Worm (Caenorhabditis elegans) whole organism, early embryonic: ENCODE measurements around the gene K02E7.1.

ENCODE experiments used
- B0310.2 ChIP-seq: sonication (generic microtip); optimal IDR thresholded peaks from 2 replicates; lab custom pipeline; 2016; ENCODE audit warnings: mild to moderate bottlenecking, missing genetic modification characterization, missing compliant biosample characterization
- F13C5.2 ChIP-seq: sonication (generic microtip); optimal IDR thresholded peaks from 2 replicates; lab custom pipeline; 2017; ENCODE audit warnings: mild to moderate bottlenecking, missing genetic modification characterization, inconsistent platforms, missing compliant biosample characterization
- aly-1 ChIP-seq: sonication (generic microtip); optimal IDR thresholded peaks from 2 replicates; lab custom pipeline; 2016; ENCODE audit warnings: missing genetic modification characterization, missing compliant biosample characterization
- ama-1 ChIP-seq: fragments of 150-350 bp; optimal IDR thresholded peaks from 2 replicates; lab custom pipeline; 2014
- ceh-13 ChIP-seq: fragments of 200-800 bp; sonication (Bioruptor generic); optimal IDR thresholded peaks from 2 replicates; lab custom pipeline; 2018; ENCODE audit warnings: mild to moderate bottlenecking, missing genetic modification characterization, missing compliant biosample characterization
- ceh-36 ChIP-seq: sonication (generic microtip); optimal IDR thresholded peaks from 2 replicates; lab custom pipeline; 2016; ENCODE audit warnings: missing genetic modification characterization, inconsistent platforms, missing compliant biosample characterization
- ets-7 ChIP-seq: sonication (generic microtip); optimal IDR thresholded peaks from 2 replicates; lab custom pipeline; 2016; ENCODE audit warnings: missing genotype, missing genetic modification characterization, missing compliant biosample characterization
- flt-1 ChIP-seq: fragments of 200-800 bp; sonication (Bioruptor generic); IDR thresholded peaks from 2 replicates; pipeline ENCODE4 v1.3.6; 2022; ENCODE audit warnings: missing genetic modification characterization, missing compliant biosample characterization
- hmbx-1 ChIP-seq: sonication (generic microtip); optimal IDR thresholded peaks from 2 replicates; lab custom pipeline; 2016; ENCODE audit warnings: mild to moderate bottlenecking, missing genetic modification characterization, missing compliant biosample characterization
- hmg-4 ChIP-seq: fragments of 200-800 bp; sonication (Bioruptor generic); optimal IDR thresholded peaks from 2 replicates; lab custom pipeline; 2018; ENCODE audit warnings: mild to moderate bottlenecking, missing genetic modification characterization, missing compliant biosample characterization
- hnd-1 ChIP-seq: sonication (generic microtip); optimal IDR thresholded peaks from 2 replicates; lab custom pipeline; 2016; ENCODE audit warnings: missing genetic modification characterization, missing compliant biosample characterization
- pes-1 ChIP-seq: fragments of 200-800 bp; sonication (Bioruptor generic); IDR thresholded peaks from 2 replicates; pipeline ENCODE4 v1.3.6; 2022; ENCODE audit warnings: missing genetic modification reagents, missing genetic modification characterization, missing compliant biosample characterization
- scrt-1 ChIP-seq: fragments of 200-800 bp; sonication (Bioruptor generic); IDR thresholded peaks from 2 replicates; pipeline ENCODE4 v1.3.6; 2022; ENCODE audit warnings: missing genetic modification characterization, missing compliant biosample characterization
- sea-1 ChIP-seq: fragments of 200-800 bp; sonication (Bioruptor generic); conservative IDR thresholded peaks from 2 replicates; pipeline ENCODE4 v1.3.6; 2022; ENCODE audit warnings: missing genetic modification characterization, missing compliant biosample characterization
- tbx-11 ChIP-seq: fragments of 200-800 bp; sonication (Bioruptor generic); IDR thresholded peaks from 2 replicates; pipeline ENCODE4 v1.3.6; 2022; ENCODE audit warnings: missing genetic modification characterization, missing compliant biosample characterization
- tbx-37 ChIP-seq: fragments of 200-800 bp; sonication (Bioruptor generic); conservative IDR thresholded peaks from 2 replicates; pipeline ENCODE4 v1.3.6; 2022; ENCODE audit warnings: missing genetic modification reagents, missing genetic modification characterization, missing compliant biosample characterization
- tra-4 ChIP-seq: sonication (generic microtip); optimal IDR thresholded peaks from 2 replicates; lab custom pipeline; 2017; ENCODE audit warnings: missing genetic modification characterization, missing compliant biosample characterization

K02E7.1 gene

ce11 chrII:1084899-1085298 is 1.9 kb downstream of the K02E7.1 start:
- TF ChIP-seq ets-7 (no peak), ceh-36 (tag; lab: Kevin White, UChicago) (no peak), hmbx-1 (no peak), ceh-13 (GFP tag; lab: Kevin White, UChicago) (no peak), hmg-4 (no peak), tbx-11 (GFP tag; lab: Robert Waterston, UW) (no peak), flt-1 (no peak), hnd-1 (tag; lab: Kevin White, UChicago) (no peak), aly-1 (tag; lab: Kevin White, UChicago) (no peak), sea-1 (GFP tag; lab: Robert Waterston, UW) (no peak), scrt-1 (GFP tag; lab: Robert Waterston, UW) (no peak)

- no peak for TF ChIP-seq aly-1 (tag; lab: Kevin White, UChicago)
- TF ChIP-seq B0310.2 (tag; lab: Kevin White, UChicago), result no peak
- TF ChIP-seq flt-1, result no peak
- TF ChIP-seq pes-1, result no peak
- TF ChIP-seq F13C5.2, result no peak
- no peak for TF ChIP-seq ama-1 (lab: Kevin White, UChicago)
- no peak for TF ChIP-seq tbx-37 (GFP tag; lab: Robert Waterston, UW)
- no peak for TF ChIP-seq hnd-1 (tag; lab: Kevin White, UChicago)
- no peak for TF ChIP-seq sea-1 (GFP tag; lab: Robert Waterston, UW)
- TF ChIP-seq hmg-4, result no peak
- TF ChIP-seq ets-7, result no peak
- TF ChIP-seq ceh-36 (tag; lab: Kevin White, UChicago), result no peak
Observed at ce11 chrII:1085546-1085945, 2.6 kb downstream of the K02E7.1 start.

- TF ChIP-seq hnd-1 (tag; lab: Kevin White, UChicago), result no peak
- no peak for TF ChIP-seq B0310.2 (tag; lab: Kevin White, UChicago)
- TF ChIP-seq sea-1 (GFP tag; lab: Robert Waterston, UW), result no peak
- no peak for TF ChIP-seq flt-1
- no peak for TF ChIP-seq tra-4 (tag; lab: Kevin White, UChicago)
- no peak for TF ChIP-seq scrt-1 (GFP tag; lab: Robert Waterston, UW)
Observed at ce11 chrII:1086479-1086878, 3.5 kb downstream of the K02E7.1 start.

ce11 chrII:1088527-1089230 is 5.7 kb downstream of the K02E7.1 start:
- TF ChIP-seq tbx-37 (GFP tag; lab: Robert Waterston, UW), result no peak
- no peak for TF ChIP-seq scrt-1 (GFP tag; lab: Robert Waterston, UW)
- no peak for TF ChIP-seq B0310.2 (tag; lab: Kevin White, UChicago)
- no peak for TF ChIP-seq flt-1
- TF ChIP-seq sea-1 (GFP tag; lab: Robert Waterston, UW), result no peak
- TF ChIP-seq ceh-36 (tag; lab: Kevin White, UChicago), result no peak
- no peak for TF ChIP-seq tra-4 (tag; lab: Kevin White, UChicago)
- no peak for TF ChIP-seq hnd-1 (tag; lab: Kevin White, UChicago)
- TF ChIP-seq aly-1 (tag; lab: Kevin White, UChicago), result no peak
- no peak for TF ChIP-seq ama-1 (lab: Kevin White, UChicago)
- TF ChIP-seq tbx-11 (GFP tag; lab: Robert Waterston, UW), result no peak
- no peak for TF ChIP-seq hmg-4
- no peak for TF ChIP-seq ets-7
- TF ChIP-seq hmbx-1, result no peak
- no peak for TF ChIP-seq F13C5.2
- no peak for TF ChIP-seq ceh-13 (GFP tag; lab: Kevin White, UChicago)

ce11 chrII:1090743-1091142 is 7.8 kb downstream of the K02E7.1 start:
- no peak for TF ChIP-seq pes-1
- TF ChIP-seq hmbx-1, result no peak
- no peak for TF ChIP-seq scrt-1 (GFP tag; lab: Robert Waterston, UW)
- no peak for TF ChIP-seq ets-7
- TF ChIP-seq hmg-4, result no peak
- TF ChIP-seq ceh-36 (tag; lab: Kevin White, UChicago), result no peak
- TF ChIP-seq aly-1 (tag; lab: Kevin White, UChicago), result no peak
- no peak for TF ChIP-seq tbx-37 (GFP tag; lab: Robert Waterston, UW)
- no peak for TF ChIP-seq hnd-1 (tag; lab: Kevin White, UChicago)
- no peak for TF ChIP-seq B0310.2 (tag; lab: Kevin White, UChicago)
- TF ChIP-seq sea-1 (GFP tag; lab: Robert Waterston, UW), result no peak
- no peak for TF ChIP-seq tbx-11 (GFP tag; lab: Robert Waterston, UW)
- no peak for TF ChIP-seq ceh-13 (GFP tag; lab: Kevin White, UChicago)
- no peak for TF ChIP-seq flt-1
- no peak for TF ChIP-seq ama-1 (lab: Kevin White, UChicago)

- TF ChIP-seq hnd-1 (tag; lab: Kevin White, UChicago), result no peak
- TF ChIP-seq sea-1 (GFP tag; lab: Robert Waterston, UW), result no peak
- no peak for TF ChIP-seq ets-7
- no peak for TF ChIP-seq tbx-37 (GFP tag; lab: Robert Waterston, UW)
- TF ChIP-seq tra-4 (tag; lab: Kevin White, UChicago), result no peak
Observed at ce11 chrII:1091706-1092105, 8.7 kb downstream of the K02E7.1 start, which contains the start of gene snf-3. TSS of gene snf-3 (plus strand) at chrII:1092006.

- TF ChIP-seq pes-1, result no peak
- no peak for TF ChIP-seq ceh-36 (tag; lab: Kevin White, UChicago)
- no peak for TF ChIP-seq sea-1 (GFP tag; lab: Robert Waterston, UW)
Observed at ce11 chrII:1100719-1101118, 17.8 kb downstream of the K02E7.1 start, which contains the start of gene pho-14. TSS of gene pho-14 (minus strand) at chrII:1100819.

- TF ChIP-seq tbx-11 (GFP tag; lab: Robert Waterston, UW) (no peak), tbx-37 (GFP tag; lab: Robert Waterston, UW) (no peak), flt-1 (no peak), aly-1 (tag; lab: Kevin White, UChicago) (no peak), B0310.2 (tag; lab: Kevin White, UChicago) (no peak), hmbx-1 (no peak), ets-7 (no peak), tra-4 (tag; lab: Kevin White, UChicago) (no peak), hmg-4 (no peak), ceh-36 (tag; lab: Kevin White, UChicago) (no peak), scrt-1 (GFP tag; lab: Robert Waterston, UW) (no peak)
Observed at ce11 chrII:1101413-1101812, 18.5 kb downstream of the K02E7.1 start.
